Worm (Caenorhabditis elegans): ENCODE data around the gene nhr-208.

- TF ChIP-seq pha-4 (tag; optimal IDR thresholded peaks at IDR 0.05) (no peak), elt-3 (tag; optimal IDR thresholded peaks at IDR 0.05) (no peak), elt-1 (tag; optimal IDR thresholded peaks at IDR 0.05; ENCODE audit: borderline replicate concordance, insufficient read depth) (no peak), ceh-83 (GFP tag; optimal IDR thresholded peaks at IDR 0.05) (no peak), sptf-1 (tag; optimal IDR thresholded peaks at IDR 0.05) (no peak), mep-1 (tag; optimal IDR thresholded peaks at IDR 0.05) (no peak), lsy-2 (tag; optimal IDR thresholded peaks at IDR 0.05) (no peak), ztf-11 (tag; optimal IDR thresholded peaks at IDR 0.05) (no peak), tbx-8 (GFP tag; optimal IDR thresholded peaks at IDR 0.05) (no peak), snpc-4 (tag; optimal IDR thresholded peaks at IDR 0.05) (no peak), unc-62 (GFP tag; optimal IDR thresholded peaks at IDR 0.05) (no peak), nhr-2 (tag; optimal IDR thresholded peaks at IDR 0.05) (no peak), ceh-39 (tag; optimal IDR thresholded peaks at IDR 0.05) (no peak)
Observed at ce11 chrV:12071483-12071882, 22.6 kb upstream of the nhr-208 start.

Measured in whole organism, mixed stage, embryonic.